Fruit fly (Drosophila melanogaster) whole organism, wandering third instar larva: ENCODE data around the gene Reg-2.

Experiments used
- Abd-B ChIP-seq: fragments of >200 bp; optimal IDR thresholded peaks from 2 replicates; lab custom pipeline; 2017; ENCODE audit warnings: missing biosample characterization, missing genetic modification characterization
- CG32264 ChIP-seq: fragments of 200-800 bp; sonication (Bioruptor generic); optimal IDR thresholded peaks from 2 replicates; lab custom pipeline; 2016; ENCODE audit warnings: missing biosample characterization, missing genetic modification characterization
- CG9705 ChIP-seq: fragments of 200-800 bp; sonication (Bioruptor generic); optimal IDR thresholded peaks from 2 replicates; lab custom pipeline; 2018; ENCODE audit warnings: missing biosample characterization, mild to moderate bottlenecking, missing genetic modification characterization
- CrebA ChIP-seq: fragments of 200-800 bp; sonication (Bioruptor generic); optimal IDR thresholded peaks from 2 replicates; lab custom pipeline; 2016; ENCODE audit warnings: missing biosample characterization, mild to moderate bottlenecking, missing genetic modification characterization, borderline replicate concordance
- Dfd ChIP-seq: fragments of >200 bp; optimal IDR thresholded peaks from 2 replicates; lab custom pipeline; 2017; ENCODE audit warnings: missing biosample characterization, missing genetic modification characterization
- Dif ChIP-seq: fragments of 200-275, 200-300 bp; sonication (Bioruptor generic); optimal IDR thresholded peaks from 2 replicates; lab custom pipeline; 2018; ENCODE audit warnings: missing biosample characterization, missing genetic modification characterization; ENCODE audit not compliant: partially characterized antibody
- GATAd ChIP-seq: sonication (Bioruptor generic); optimal IDR thresholded peaks from 2 replicates; lab custom pipeline; 2016; ENCODE audit warnings: missing biosample characterization, missing genetic modification characterization
- HLH106 ChIP-seq: fragments of 200-800 bp; optimal IDR thresholded peaks from 3 replicates; lab custom pipeline; 2019; ENCODE audit warnings: missing biosample characterization, mild to moderate bottlenecking, missing genetic modification characterization, moderate library complexity
- Hnf4 ChIP-seq: fragments of 200-800 bp; sonication (Bioruptor generic); optimal IDR thresholded peaks from 2 replicates; lab custom pipeline; 2016; ENCODE audit warnings: missing biosample characterization, mild to moderate bottlenecking, missing genetic modification characterization
- Hr78 ChIP-seq: fragments of >200 bp; optimal IDR thresholded peaks from 2 replicates; lab custom pipeline; 2017; ENCODE audit warnings: missing biosample characterization, missing genetic modification characterization
- Hr83 ChIP-seq: fragments of 200-300 bp; sonication (Bioruptor generic); optimal IDR thresholded peaks from 2 replicates; lab custom pipeline; 2016; ENCODE audit warnings: missing biosample characterization, mild to moderate bottlenecking, missing genetic modification characterization, moderate library complexity; ENCODE audit not compliant: poor library complexity, severe bottlenecking
- Jra ChIP-seq: sonication (Bioruptor generic); optimal IDR thresholded peaks from 2 replicates; lab custom pipeline; 2016; ENCODE audit warnings: missing biosample characterization, missing genetic modification characterization
- Mio ChIP-seq: sonication (Bioruptor generic); optimal IDR thresholded peaks from 2 replicates; lab custom pipeline; 2016; ENCODE audit warnings: missing biosample characterization, missing genetic modification characterization
- Myc ChIP-seq: fragments of >200 bp; optimal IDR thresholded peaks from 2 replicates; lab custom pipeline; 2017
- N ChIP-seq: fragments of >200 bp; optimal IDR thresholded peaks from 2 replicates; lab custom pipeline; 2018; ENCODE audit warnings: missing biosample characterization, missing external identifiers, missing genetic modification characterization
- OdsH ChIP-seq: fragments of 200-800 bp; sonication (Bioruptor generic); optimal IDR thresholded peaks from 2 replicates; lab custom pipeline; 2016; ENCODE audit warnings: missing biosample characterization, mild to moderate bottlenecking, missing genetic modification characterization
- Rel ChIP-seq, 2 experiments: fragments of 200-800 bp; sonication (Bioruptor generic) in 1 of 2; optimal IDR thresholded peaks; 2 replicates in 1 of 2; 3 replicates in 1 of 2; lab custom pipeline; 2016 to 2019; ENCODE audit warnings: mild to moderate bottlenecking in 2 of 2, missing biosample characterization in 2 of 2, missing genetic modification characterization in 2 of 2, moderate library complexity in 1 of 2
- Sp1 ChIP-seq: fragments of 200-800 bp; sonication (Bioruptor generic); optimal IDR thresholded peaks from 3 replicates; lab custom pipeline; 2019; ENCODE audit warnings: missing biosample characterization, mild to moderate bottlenecking, missing genetic modification characterization, moderate library complexity
- Vsx2 ChIP-seq: fragments of 200-300, 225-300 bp; sonication (Bioruptor generic); optimal IDR thresholded peaks from 2 replicates; lab custom pipeline; 2018; ENCODE audit warnings: missing biosample characterization, missing genetic modification characterization; ENCODE audit not compliant: partially characterized antibody
- br ChIP-seq: fragments of 200-800 bp; sonication (Bioruptor generic); optimal IDR thresholded peaks from 2 replicates; lab custom pipeline; 2016; ENCODE audit warnings: missing biosample characterization, missing genetic modification characterization
- brk ChIP-seq: fragments of 200-800 bp; sonication (Bioruptor generic); optimal IDR thresholded peaks from 2 replicates; lab custom pipeline; 2016; ENCODE audit warnings: missing biosample characterization, mild to moderate bottlenecking, missing genetic modification characterization
- dl ChIP-seq, 2 experiments: fragments of 175-275, 200-275 bp in 1 of 2; fragments of 200-275 bp in 1 of 2; sonication (Bioruptor generic); optimal IDR thresholded peaks; lab custom pipeline; 2018; ENCODE audit warnings: mild to moderate bottlenecking in 2 of 2, missing biosample characterization in 2 of 2, missing genetic modification characterization in 2 of 2, moderate library complexity in 2 of 2; ENCODE audit not compliant: partially characterized antibody in 2 of 2, insufficient read depth in 1 of 2
- dmrt93B ChIP-seq: fragments of 200-800 bp; sonication (Bioruptor generic); optimal IDR thresholded peaks from 2 replicates; lab custom pipeline; 2018; ENCODE audit warnings: missing biosample characterization, mild to moderate bottlenecking, missing genetic modification characterization
- dsf ChIP-seq: sonication (Bioruptor generic); optimal IDR thresholded peaks from 2 replicates; lab custom pipeline; 2016; ENCODE audit warnings: missing biosample characterization, missing genetic modification characterization, borderline replicate concordance
- ey ChIP-seq: fragments of 200-800 bp; sonication (Bioruptor generic); optimal IDR thresholded peaks from 2 replicates; lab custom pipeline; 2016; ENCODE audit warnings: missing biosample characterization, missing genetic modification characterization
- foxo ChIP-seq, 2 experiments: fragments of 200-800 bp; sonication (Bioruptor generic); optimal IDR thresholded peaks; 2 replicates in 1 of 2; 3 replicates in 1 of 2; lab custom pipeline; 2016 to 2017; ENCODE audit warnings: missing biosample characterization in 2 of 2, missing genetic modification characterization in 2 of 2
- fru ChIP-seq: fragments of 200-800 bp; sonication (Bioruptor generic); optimal IDR thresholded peaks from 3 replicates; lab custom pipeline; 2016; ENCODE audit warnings: missing biosample characterization, mild to moderate bottlenecking, missing genetic modification characterization
- h ChIP-seq: fragments of 200-800 bp; sonication (Bioruptor generic); optimal IDR thresholded peaks from 3 replicates; lab custom pipeline; 2016; ENCODE audit warnings: missing biosample characterization, mild to moderate bottlenecking, missing genetic modification characterization
- jim ChIP-seq: fragments of 175-275, 200-325 bp; sonication (Bioruptor generic); optimal IDR thresholded peaks from 2 replicates; lab custom pipeline; 2016; ENCODE audit warnings: missing biosample characterization, mild to moderate bottlenecking, missing genetic modification characterization
- lola ChIP-seq: fragments of >200 bp; optimal IDR thresholded peaks from 2 replicates; lab custom pipeline; 2017; ENCODE audit warnings: missing biosample characterization, missing genetic modification characterization
- pan ChIP-seq: fragments of >200 bp; optimal IDR thresholded peaks from 2 replicates; lab custom pipeline; 2017
- psq ChIP-seq: fragments of 200-800 bp; sonication (Bioruptor generic); optimal IDR thresholded peaks from 3 replicates; lab custom pipeline; 2017; ENCODE audit warnings: missing biosample characterization, mild to moderate bottlenecking, missing genetic modification characterization, moderate library complexity
- rgr ChIP-seq: fragments of 200-800 bp; sonication (Bioruptor generic); optimal IDR thresholded peaks from 3 replicates; lab custom pipeline; 2016; ENCODE audit warnings: missing biosample characterization, mild to moderate bottlenecking, missing genetic modification characterization
- sage ChIP-seq: fragments of 200-800 bp; sonication (Bioruptor generic); optimal IDR thresholded peaks from 2 replicates; lab custom pipeline; 2016; ENCODE audit warnings: missing biosample characterization, mild to moderate bottlenecking, missing genetic modification characterization
- sv ChIP-seq: fragments of 200-800 bp; sonication (Bioruptor generic); optimal IDR thresholded peaks from 3 replicates; lab custom pipeline; 2016; ENCODE audit warnings: missing biosample characterization, missing genetic modification characterization
- tai ChIP-seq: sonication (Bioruptor generic); optimal IDR thresholded peaks from 2 replicates; lab custom pipeline; 2016; ENCODE audit warnings: missing biosample characterization, missing genetic modification characterization
- usp ChIP-seq: fragments of >200 bp; optimal IDR thresholded peaks from 2 replicates; lab custom pipeline; 2017; ENCODE audit warnings: missing biosample characterization, missing genetic modification characterization
- woc ChIP-seq: sonication (Bioruptor generic); optimal IDR thresholded peaks from 2 replicates; lab custom pipeline; 2016; ENCODE audit warnings: missing biosample characterization, mild to moderate bottlenecking, missing genetic modification characterization

Reg-2 gene

dm6 chr3L:606490-607327 is at the start of gene Reg-2:
Gene Reg-2 (minus strand): TSS chr3L:606569.
- TF ChIP-seq br (GFP tag; lab: Kevin White, UChicago) (no peak), h (GFP tag; lab: Kevin White, UChicago) (peak; percentile 11), brk (GFP tag; lab: Kevin White, UChicago) (peak; percentile 44), Myc (peak; percentile 84), Hr83 (peak; percentile 18), Rel (GFP tag; optimal IDR thresholded peaks at IDR 0.05; lab: Kevin White, UChicago) (no peak), Rel (tag; optimal IDR thresholded peaks at IDR 0.05; lab: Kevin White, UChicago) (peak; percentile 36), CG9705 (GFP tag; lab: Kevin White, UChicago) (no peak)

- TF ChIP-seq Vsx2 (GFP tag; lab: Kevin White, UChicago) (no peak), brk (GFP tag; lab: Kevin White, UChicago) (no peak), dsf (GFP tag; lab: Kevin White, UChicago) (peak; percentile 94), Abd-B (no peak), CG32264 (peak; percentile 92), OdsH (GFP tag; lab: Kevin White, UChicago) (peak; percentile 96), Jra (peak; percentile 97), rgr (peak; percentile 97), br (GFP tag; lab: Kevin White, UChicago) (peak; percentile 96), HLH106 (peak; percentile 93), dmrt93B (GFP tag; lab: Kevin White, UChicago) (peak; percentile 80), Myc (peak; percentile 24), h (GFP tag; lab: Kevin White, UChicago) (peak; percentile 97), Hnf4 (GFP tag; lab: Kevin White, UChicago) (peak; percentile 98), ey (peak; percentile 97), foxo (GFP tag; optimal IDR thresholded peaks at IDR 0.05; lab: Kevin White, UChicago) (peak; percentile 68 to 98), fru (GFP tag; lab: Kevin White, UChicago) (peak; percentile 97), Mio (GFP tag; lab: Kevin White, UChicago) (peak; percentile 86), CG9705 (GFP tag; lab: Kevin White, UChicago) (peak; percentile 87), Dif (GFP tag; lab: Kevin White, UChicago) (no peak), jim (GFP tag; lab: Kevin White, UChicago) (peak; percentile 90), dl (GFP tag; optimal IDR thresholded peaks at IDR 0.05; lab: Kevin White, UChicago; ENCODE audit: insufficient read depth in 1 of 2, partially characterized antibody in 2 of 2) (no peak), Rel (GFP tag; optimal IDR thresholded peaks at IDR 0.05; lab: Kevin White, UChicago) (peak; percentile 56), Rel (tag; optimal IDR thresholded peaks at IDR 0.05; lab: Kevin White, UChicago) (peak; percentile 68), sage (GFP tag; lab: Kevin White, UChicago) (peak; percentile 85), usp (GFP tag; lab: Kevin White, UChicago) (no peak), Hr83 (peak; percentile 96), psq (GFP tag; lab: Kevin White, UChicago) (peak; percentile 90), GATAd (GFP tag; lab: Kevin White, UChicago) (peak; percentile 83), tai (GFP tag; lab: Kevin White, UChicago) (no peak), woc (peak; percentile 89), N (GFP tag; lab: Kevin White, UChicago) (no peak), Dfd (GFP tag; lab: Kevin White, UChicago) (no peak), Hr78 (no peak), CrebA (no peak), Sp1 (GFP tag; lab: Kevin White, UChicago) (peak; percentile 89), pan (lab: Kevin White, UChicago) (no peak), sv (GFP tag; lab: Kevin White, UChicago) (peak; percentile 96), lola (GFP tag; lab: Kevin White, UChicago) (no peak)
Observed at dm6 chr3L:654019-654418, 47.6 kb upstream of the Reg-2 start, which contains the start of the genes MED30 and Rev1. Gene MED30 (minus strand): TSS chr3L:654089. Gene Rev1 (plus strand): TSS chr3L:654363.
